Worm (Caenorhabditis elegans): ENCODE data around the gene K01H12.4.

- no peak for TF ChIP-seq hlh-30 (tag; optimal IDR thresholded peaks at IDR 0.05; ENCODE audit: insufficient read depth)
- TF ChIP-seq mec-3 (tag; optimal IDR thresholded peaks at IDR 0.05; ENCODE audit: borderline replicate concordance) = no peak
- TF ChIP-seq nhr-11 (tag; optimal IDR thresholded peaks at IDR 0.05) = no peak
- no peak for TF ChIP-seq dve-1 (tag; optimal IDR thresholded peaks at IDR 0.05)
- no peak for TF ChIP-seq pha-4 (tag; optimal IDR thresholded peaks at IDR 0.05)
- TF ChIP-seq hlh-8 (tag; optimal IDR thresholded peaks at IDR 0.05) = no peak
- no peak for TF ChIP-seq dmd-4 (tag; optimal IDR thresholded peaks at IDR 0.05; ENCODE audit: borderline replicate concordance)
- TF ChIP-seq lin-11 (tag; optimal IDR thresholded peaks at IDR 0.05) = no peak
- no peak for TF ChIP-seq npax-4 (tag; optimal IDR thresholded peaks at IDR 0.05)
- TF ChIP-seq ets-4 (tag; optimal IDR thresholded peaks at IDR 0.05) = no peak
Measured at ce11 chrIV:9675572-9675971, 37.3 kb upstream of the K01H12.4 start, which contains the start of gene nhr-34.
